Worm (Caenorhabditis elegans): ENCODE results near the gene C04E6.5.

DNA sequence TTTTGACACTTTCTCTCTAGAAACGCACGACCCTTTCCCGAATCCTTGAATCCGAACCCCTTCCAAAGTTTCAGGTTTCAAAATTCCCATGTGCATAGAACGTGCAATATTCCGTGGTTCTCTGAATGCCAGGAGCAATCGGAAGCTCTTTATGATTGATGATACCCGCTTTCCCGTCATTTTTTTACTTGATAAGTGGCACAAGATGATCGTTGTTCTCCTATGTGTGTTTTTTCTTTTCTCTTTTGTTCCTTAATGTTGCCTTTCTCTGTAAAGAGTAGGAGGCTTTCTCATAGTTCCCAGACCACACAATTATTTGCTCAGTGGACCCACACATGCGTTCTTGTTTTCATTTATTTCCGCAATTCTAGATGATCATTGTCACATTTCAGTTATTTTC, 13.1 kb upstream of the C04E6.5 start:
- no peak for TF ChIP-seq hmg-4 (GFP tag; optimal IDR thresholded peaks at IDR 0.05)
- TF ChIP-seq ama-1 (optimal IDR thresholded peaks at IDR 0.05): no peak
- TF ChIP-seq hmbx-1 (tag; optimal IDR thresholded peaks at IDR 0.05): no peak
- no peak for TF ChIP-seq B0310.2 (tag; optimal IDR thresholded peaks at IDR 0.05)

Measured in whole organism, early embryonic.